Fruit fly (Drosophila melanogaster) whole organism, embryonic: Measurements from ENCODE around the gene CG3764.

Experiments used
- Antp ChIP-seq: fragments of 200-800 bp; sonication (Bioruptor generic); optimal IDR thresholded peaks from 3 replicates; lab custom pipeline; 2016; ENCODE audit warnings: missing biosample characterization, missing genetic modification characterization
- B-H2 ChIP-seq: fragments of 200-800 bp; sonication (Bioruptor generic); optimal IDR thresholded peaks from 2 replicates; lab custom pipeline; 2018; ENCODE audit warnings: missing biosample characterization, mild to moderate bottlenecking, missing genetic modification characterization
- CG10565 ChIP-seq: fragments of 200-800 bp; sonication (Bioruptor generic); optimal IDR thresholded peaks from 3 replicates; lab custom pipeline; 2016; ENCODE audit warnings: missing biosample characterization, mild to moderate bottlenecking, missing genetic modification characterization
- CG11085 ChIP-seq: fragments of 200-800 bp; sonication (Bioruptor generic); IDR thresholded peaks from 2 replicates; pipeline ENCODE4 v1.3.6; 2022; ENCODE audit warnings: missing biosample characterization, missing genetic modification characterization
- CG11398 ChIP-seq: fragments of 200-800 bp; sonication (Bioruptor generic); optimal IDR thresholded peaks from 2 replicates; lab custom pipeline; 2016; ENCODE audit warnings: missing biosample characterization, missing genetic modification characterization
- CG12104 ChIP-seq: fragments of 200-800 bp; sonication (Bioruptor generic); optimal IDR thresholded peaks from 3 replicates; lab custom pipeline; 2016; ENCODE audit warnings: missing biosample characterization, missing genetic modification characterization
- CG12155 ChIP-seq: fragments of 200-800 bp; sonication (Bioruptor generic); optimal IDR thresholded peaks from 3 replicates; lab custom pipeline; 2016; ENCODE audit warnings: missing biosample characterization, missing genetic modification characterization
- CG14667 ChIP-seq: fragments of 200-800 bp; sonication (Bioruptor generic); IDR thresholded peaks from 2 replicates; pipeline ENCODE4 v1.3.6; 2022; ENCODE audit warnings: missing biosample characterization, missing genetic modification characterization
- CG14860 ChIP-seq: fragments of 200-800 bp; sonication (Bioruptor generic); IDR thresholded peaks from 3 replicates; pipeline ENCODE4 v1.3.6; 2022; ENCODE audit warnings: missing biosample characterization, missing genetic modification characterization; ENCODE audit not compliant: partially characterized antibody
- CG15073 ChIP-seq: fragments of 200-800 bp; sonication (Bioruptor generic); optimal IDR thresholded peaks from 2 replicates; lab custom pipeline; 2016; ENCODE audit warnings: missing biosample characterization, missing genetic modification characterization
- CG17568 ChIP-seq: fragments of 200-800 bp; sonication (Bioruptor generic); optimal IDR thresholded peaks from 2 replicates; lab custom pipeline; 2018; ENCODE audit warnings: missing biosample characterization, mild to moderate bottlenecking, missing genetic modification characterization, moderate library complexity
- CG1832 ChIP-seq: fragments of 200-800 bp; sonication (Bioruptor generic); optimal IDR thresholded peaks from 2 replicates; lab custom pipeline; 2017; ENCODE audit warnings: missing biosample characterization, mild to moderate bottlenecking, missing genetic modification characterization, inconsistent platforms
- CG18476 ChIP-seq: fragments of 200-800 bp; sonication (Bioruptor generic); optimal IDR thresholded peaks from 2 replicates; lab custom pipeline; 2016; ENCODE audit warnings: missing biosample characterization, mild to moderate bottlenecking, missing genetic modification characterization
- CG31388 ChIP-seq: fragments of 200-800 bp; sonication (Bioruptor generic); optimal IDR thresholded peaks from 2 replicates; lab custom pipeline; 2016; ENCODE audit warnings: missing biosample characterization, missing genetic modification characterization
- CG34376 ChIP-seq: fragments of 200-800 bp; sonication (Bioruptor generic); optimal IDR thresholded peaks from 2 replicates; lab custom pipeline; 2018; ENCODE audit warnings: missing biosample characterization, mild to moderate bottlenecking, missing genetic modification characterization
- CG8388 ChIP-seq: fragments of 200-800 bp; sonication (Bioruptor generic); optimal IDR thresholded peaks from 2 replicates; lab custom pipeline; 2019; ENCODE audit warnings: missing biosample characterization, mild to moderate bottlenecking, missing genetic modification characterization, moderate library complexity
- CHES-1-like ChIP-seq: fragments of 200-800 bp; sonication (Bioruptor generic); optimal IDR thresholded peaks from 2 replicates; lab custom pipeline; 2016; ENCODE audit warnings: missing biosample characterization, missing genetic modification characterization
- Dp ChIP-seq: fragments of 200-800 bp; sonication (Bioruptor generic); optimal IDR thresholded peaks from 2 replicates; lab custom pipeline; 2018; ENCODE audit warnings: missing biosample characterization, mild to moderate bottlenecking, missing genetic modification characterization, moderate library complexity
- Dref ChIP-seq: fragments of 200-800 bp; sonication (Bioruptor generic); IDR thresholded peaks from 2 replicates; pipeline ENCODE4 v1.3.6; 2022; ENCODE audit warnings: missing biosample characterization, missing genetic modification characterization
- Eip74EF ChIP-seq, 2 experiments: fragments of 200-800 bp in 1 of 2; fragments of >200 bp in 1 of 2; sonication (Bioruptor generic) in 1 of 2; optimal IDR thresholded peaks; 2 replicates each; lab custom pipeline; 2017 to 2019; ENCODE audit warnings: missing biosample characterization in 2 of 2, missing genetic modification characterization in 2 of 2, mild to moderate bottlenecking in 1 of 2, moderate library complexity in 1 of 2
- H15 ChIP-seq: fragments of 200-800 bp; sonication (Bioruptor generic); IDR thresholded peaks from 3 replicates; pipeline ENCODE4 v1.3.6; 2022; ENCODE audit warnings: missing biosample characterization, missing genetic modification characterization
- HLH54F ChIP-seq: fragments of 200-800 bp; sonication (Bioruptor generic); optimal IDR thresholded peaks from 3 replicates; lab custom pipeline; 2016; ENCODE audit warnings: missing biosample characterization, missing genetic modification characterization
- Hey ChIP-seq: fragments of 200-800 bp; sonication (Bioruptor generic); optimal IDR thresholded peaks from 3 replicates; lab custom pipeline; 2018; ENCODE audit warnings: missing biosample characterization, mild to moderate bottlenecking, missing genetic modification characterization
- Lpt ChIP-seq: fragments of >200 bp; optimal IDR thresholded peaks from 2 replicates; lab custom pipeline; 2018; ENCODE audit warnings: missing biosample characterization, missing genetic modification characterization
- MBD-R2 ChIP-seq: fragments of 200-800 bp; sonication (Bioruptor generic); IDR thresholded peaks from 2 replicates; pipeline ENCODE4 v1.3.6; 2022; ENCODE audit warnings: missing biosample characterization, missing genetic modification characterization
- Med ChIP-seq: fragments of 200-800 bp; sonication (Bioruptor generic); peaks from one replicate; lab custom pipeline; 2016; ENCODE audit warnings: missing biosample characterization, missing genetic modification characterization, mild to moderate bottlenecking, inconsistent platforms, moderate library complexity
- Vsx1 ChIP-seq: fragments of 200-800 bp; sonication (Bioruptor generic); optimal IDR thresholded peaks from 2 replicates; lab custom pipeline; 2017; ENCODE audit warnings: missing biosample characterization, mild to moderate bottlenecking, missing genetic modification characterization, missing genetic modification reagents
- Xrp1 ChIP-seq: fragments of 200-800 bp; sonication (Bioruptor generic); IDR thresholded peaks from 2 replicates; pipeline ENCODE4 v1.3.6; 2022; ENCODE audit warnings: missing biosample characterization, missing genetic modification characterization
- ash1 ChIP-seq: fragments of 200-800 bp; sonication (Bioruptor generic); optimal IDR thresholded peaks from 2 replicates; lab custom pipeline; 2018; ENCODE audit warnings: missing biosample characterization, mild to moderate bottlenecking, missing genetic modification characterization
- ato ChIP-seq: fragments of 200-800 bp; sonication (Bioruptor generic); IDR thresholded peaks from 2 replicates; pipeline ENCODE4 v1.3.6; 2022; ENCODE audit warnings: missing biosample characterization, missing genetic modification characterization; ENCODE audit not compliant: partially characterized antibody
- chinmo ChIP-seq: fragments of 200-800 bp; sonication (Bioruptor generic); IDR thresholded peaks from 4 replicates; pipeline ENCODE4 v1.3.6; 2022; ENCODE audit warnings: missing biosample characterization, missing genetic modification characterization; ENCODE audit not compliant: partially characterized antibody
- cwo ChIP-seq: fragments of 200-800 bp; sonication (Bioruptor generic); optimal IDR thresholded peaks from 3 replicates; lab custom pipeline; 2017; ENCODE audit warnings: missing biosample characterization, missing genetic modification characterization, mild to moderate bottlenecking, moderate library complexity, missing genetic modification reagents
- eve ChIP-seq, 2 experiments: fragments of >200 bp; optimal IDR thresholded peaks; 2 replicates each; lab custom pipeline; 2017; ENCODE audit warnings: missing biosample characterization in 2 of 2, missing genetic modification characterization in 2 of 2
- exex ChIP-seq: fragments of 200-800 bp; sonication (Bioruptor generic); optimal IDR thresholded peaks from 4 replicates; lab custom pipeline; 2018; ENCODE audit warnings: missing biosample characterization, mild to moderate bottlenecking, missing genetic modification characterization, moderate library complexity
- ftz-f1 ChIP-seq: fragments of 200-800 bp; sonication (Bioruptor generic); optimal IDR thresholded peaks from 2 replicates; lab custom pipeline; 2016; ENCODE audit warnings: missing biosample characterization, missing genetic modification characterization
- grn ChIP-seq: fragments of 200-800 bp; sonication (Bioruptor generic); optimal IDR thresholded peaks from 3 replicates; lab custom pipeline; 2017; ENCODE audit warnings: missing biosample characterization, missing genetic modification characterization
- gro ChIP-seq: fragments of 200-800 bp; sonication (Bioruptor generic); optimal IDR thresholded peaks from 2 replicates; lab custom pipeline; 2016; ENCODE audit warnings: missing biosample characterization, missing genetic modification characterization
- jigr1 ChIP-seq: fragments of 200-800 bp; sonication (Bioruptor generic); IDR thresholded peaks from 3 replicates; pipeline ENCODE4 v1.3.6; 2022; ENCODE audit warnings: missing biosample characterization, missing genetic modification characterization
- jumu ChIP-seq: fragments of 200-800 bp; sonication (Bioruptor generic); optimal IDR thresholded peaks from 3 replicates; lab custom pipeline; 2016; ENCODE audit warnings: missing biosample characterization, missing genetic modification characterization
- kah ChIP-seq: fragments of 200-800 bp; sonication (Bioruptor generic); optimal IDR thresholded peaks from 2 replicates; lab custom pipeline; 2018; ENCODE audit warnings: missing biosample characterization, mild to moderate bottlenecking, missing genetic modification characterization
- nom ChIP-seq: fragments of 200-800 bp; sonication (Bioruptor generic); optimal IDR thresholded peaks from 2 replicates; lab custom pipeline; 2017; ENCODE audit warnings: missing biosample characterization, missing genetic modification characterization, mild to moderate bottlenecking, moderate library complexity, missing genetic modification reagents
- salm ChIP-seq: fragments of 200-800 bp; sonication (Bioruptor generic); optimal IDR thresholded peaks from 2 replicates; lab custom pipeline; 2018; ENCODE audit warnings: missing biosample characterization, mild to moderate bottlenecking, missing genetic modification characterization
- sd ChIP-seq: fragments of 200-800 bp; sonication (Bioruptor generic); optimal IDR thresholded peaks from 3 replicates; lab custom pipeline; 2018; ENCODE audit warnings: missing biosample characterization, mild to moderate bottlenecking, missing genetic modification characterization, moderate library complexity
- sens-2 ChIP-seq: fragments of 200-800 bp; sonication (Bioruptor generic); IDR thresholded peaks from 2 replicates; pipeline ENCODE4 v1.3.6; 2022; ENCODE audit warnings: missing biosample characterization, missing genetic modification characterization
- shn ChIP-seq: fragments of 200-800 bp; sonication (Bioruptor generic); optimal IDR thresholded peaks from 3 replicates; lab custom pipeline; 2016; ENCODE audit warnings: missing biosample characterization, missing genetic modification characterization
- sug ChIP-seq: fragments of 200-800 bp; optimal IDR thresholded peaks from 2 replicates; lab custom pipeline; 2019; ENCODE audit warnings: missing biosample characterization, mild to moderate bottlenecking, missing genetic modification characterization, moderate library complexity
- unc-4 ChIP-seq: fragments of 200-800 bp; sonication (Bioruptor generic); IDR thresholded peaks from 2 replicates; pipeline ENCODE4 v1.3.6; 2022; ENCODE audit warnings: missing biosample characterization, missing genetic modification characterization; ENCODE audit not compliant: partially characterized antibody
- vnd ChIP-seq: fragments of 200-800 bp; sonication (Bioruptor generic); IDR thresholded peaks from 3 replicates; pipeline ENCODE4 v1.3.6; 2022; ENCODE audit warnings: missing biosample characterization, missing genetic modification characterization; ENCODE audit not compliant: partially characterized antibody

CG3764 gene

dm6 chr3L:17000289-17000688, 12.1 kb downstream of the CG3764 start (continued):
- TF ChIP-seq Med (GFP tag; lab: Kevin White, UChicago) (peak; percentile 54), chinmo (0 out of 4 replicates have a peak, but pooled peaks have one; percentile 44), Hey (tag; lab: Kevin White, UChicago) (no peak), CG17568 (GFP tag; lab: Kevin White, UChicago) (no peak), ftz-f1 (GFP tag; lab: Kevin White, UChicago) (peak; percentile 0), CG11398 (no peak), CG12155 (GFP tag; lab: Kevin White, UChicago) (no peak), nom (GFP tag; lab: Kevin White, UChicago) (peak; percentile 72), CG31388 (GFP tag; lab: Kevin White, UChicago) (no peak), H15 (GFP tag; lab: Robert Waterston, UW) (no peak), ato (GFP tag; lab: Robert Waterston, UW) (no peak), CHES-1-like (no peak)
- TF ChIP-seq, all 482 proteins: peak for 10

DNA sequence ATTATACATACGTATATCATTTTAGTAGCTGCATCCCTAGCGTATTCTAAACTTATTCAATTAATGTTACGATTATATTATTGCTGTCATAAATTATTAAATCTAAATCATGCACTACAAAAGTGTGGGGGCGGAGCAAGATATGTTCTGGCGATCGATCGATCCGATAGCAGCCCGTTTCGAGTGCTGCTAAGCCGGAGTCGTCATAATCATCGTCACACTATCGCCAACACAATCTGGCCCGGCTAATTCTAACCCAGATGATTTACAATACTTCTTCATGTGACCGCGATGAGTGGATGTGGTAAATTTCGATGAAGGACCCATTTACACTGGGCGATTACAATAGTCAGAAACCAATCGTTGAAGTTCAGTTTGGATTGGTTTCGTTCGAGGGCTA, 17.6 kb downstream of the CG3764 start:
- TF ChIP-seq sd (tag; lab: Kevin White, UChicago) (no peak), Dp (GFP tag; lab: Kevin White, UChicago) (no peak), Xrp1 (no peak), CG10565 (GFP tag; lab: Kevin White, UChicago) (no peak), salm (peak; percentile 9), exex (tag; lab: Kevin White, UChicago) (peak; percentile 94), grn (GFP tag; lab: Kevin White, UChicago) (peak; percentile 91), Vsx1 (GFP tag; lab: Kevin White, UChicago) (peak; percentile 95), cwo (GFP tag; lab: Kevin White, UChicago) (peak; percentile 15), eve (GFP tag; optimal IDR thresholded peaks at IDR 0.05; lab: Kevin White, UChicago) (no peak), Lpt (GFP tag; lab: Kevin White, UChicago) (no peak), jigr1 (no peak), ash1 (no peak), CG14860 (no peak), HLH54F (GFP tag; lab: Kevin White, UChicago) (no peak), vnd (peak; percentile 22; the same call in 1 of the 3 replicates), CG15073 (GFP tag; lab: Kevin White, UChicago) (no peak), sug (tag; lab: Kevin White, UChicago) (peak; percentile 72), kah (GFP tag; lab: Kevin White, UChicago) (no peak), CG34376 (GFP tag; lab: Kevin White, UChicago) (peak; percentile 57), CG11085 (GFP tag; lab: Robert Waterston, UW) (no peak), CG8388 (GFP tag; lab: Kevin White, UChicago) (no peak), Antp (no peak), B-H2 (no peak), shn (GFP tag; lab: Kevin White, UChicago) (no peak), Dref (no peak), CG18476 (no peak), Eip74EF (GFP tag; optimal IDR thresholded peaks at IDR 0.05; lab: Kevin White, UChicago) (no peak), CG1832 (GFP tag; lab: Kevin White, UChicago) (no peak), CG12104 (GFP tag; lab: Kevin White, UChicago) (no peak), sens-2 (GFP tag; lab: Robert Waterston, UW) (peak; percentile 14; the same call in 1 of the 2 replicates), CG14667 (GFP tag; lab: Robert Waterston, UW) (no peak), unc-4 (GFP tag; lab: Robert Waterston, UW) (no peak), gro (peak; percentile 21), MBD-R2 (GFP tag; lab: Robert Waterston, UW) (no peak), jumu (GFP tag; lab: Kevin White, UChicago) (no peak)
